Fruit fly (Drosophila melanogaster) whole organism, embryonic: ENCODE measurements around the gene CG33489.

Experiments
- Antp ChIP-seq: fragments of 200-800 bp; sonication (Bioruptor generic); optimal IDR thresholded peaks from 3 replicates; lab custom pipeline; 2016; ENCODE audit warnings: missing biosample characterization, missing genetic modification characterization
- Bteb2 ChIP-seq: fragments of 200-800 bp; sonication (Bioruptor generic); optimal IDR thresholded peaks from 2 replicates; lab custom pipeline; 2016; ENCODE audit warnings: missing biosample characterization, missing genetic modification characterization
- CG10654 ChIP-seq: fragments of 200-800 bp; sonication (Bioruptor generic); optimal IDR thresholded peaks from 2 replicates; lab custom pipeline; 2016; ENCODE audit warnings: missing biosample characterization, missing genetic modification characterization
- CG11247 ChIP-seq: fragments of 200-800 bp; sonication (Bioruptor generic); IDR thresholded peaks from 2 replicates; pipeline ENCODE4 v1.3.6; 2022; ENCODE audit warnings: missing biosample characterization, missing genetic modification characterization
- CG12071 ChIP-seq: fragments of 200-800 bp; sonication (Bioruptor generic); optimal IDR thresholded peaks from 3 replicates; lab custom pipeline; 2018; ENCODE audit warnings: missing biosample characterization, mild to moderate bottlenecking, missing genetic modification characterization
- CG13894 ChIP-seq: fragments of 200-800 bp; sonication (Bioruptor generic); optimal IDR thresholded peaks from 3 replicates; lab custom pipeline; 2018; ENCODE audit warnings: missing biosample characterization, mild to moderate bottlenecking, missing genetic modification characterization, moderate library complexity
- CG14860 ChIP-seq: fragments of 200-800 bp; sonication (Bioruptor generic); IDR thresholded peaks from 3 replicates; pipeline ENCODE4 v1.3.6; 2022; ENCODE audit warnings: missing biosample characterization, missing genetic modification characterization; ENCODE audit not compliant: partially characterized antibody
- CG15601 ChIP-seq: fragments of 200-800 bp; sonication (Bioruptor generic); optimal IDR thresholded peaks from 3 replicates; lab custom pipeline; 2019; ENCODE audit warnings: missing biosample characterization, mild to moderate bottlenecking, missing genetic modification characterization, moderate library complexity
- CG16815 ChIP-seq: fragments of 200-800 bp; sonication (Bioruptor generic); optimal IDR thresholded peaks from 3 replicates; lab custom pipeline; 2017; ENCODE audit warnings: missing biosample characterization, mild to moderate bottlenecking, missing genetic modification characterization
- CG17186 ChIP-seq: fragments of 200-800 bp; sonication (Bioruptor generic); optimal IDR thresholded peaks from 3 replicates; lab custom pipeline; 2017; ENCODE audit warnings: missing biosample characterization, missing genetic modification reagents, missing genetic modification characterization
- CG30431 ChIP-seq: fragments of 200-800 bp; sonication (Bioruptor generic); optimal IDR thresholded peaks from 2 replicates; lab custom pipeline; 2017; ENCODE audit warnings: missing biosample characterization, missing genetic modification characterization
- CG4404 ChIP-seq: fragments of 200-800 bp; sonication (Bioruptor generic); IDR thresholded peaks from 2 replicates; pipeline ENCODE4 v1.3.6; 2022; ENCODE audit warnings: missing biosample characterization, missing genetic modification characterization
- CG6654 ChIP-seq: fragments of 200-800 bp; sonication (Bioruptor generic); optimal IDR thresholded peaks from 2 replicates; lab custom pipeline; 2017; ENCODE audit warnings: missing biosample characterization, mild to moderate bottlenecking, missing genetic modification characterization
- CG6791 ChIP-seq: fragments of 200-800 bp; sonication (Bioruptor generic); IDR thresholded peaks from 3 replicates; pipeline ENCODE4 v1.3.6; 2022; ENCODE audit warnings: missing biosample characterization, missing genetic modification characterization; ENCODE audit not compliant: partially characterized antibody
- CG7556 ChIP-seq: fragments of 200-800 bp; sonication (Bioruptor generic); optimal IDR thresholded peaks from 2 replicates; lab custom pipeline; 2017; ENCODE audit warnings: missing biosample characterization, mild to moderate bottlenecking, missing genetic modification characterization
- Camta ChIP-seq: fragments of 200-800 bp; sonication (Bioruptor generic); optimal IDR thresholded peaks from 2 replicates; lab custom pipeline; 2016; ENCODE audit warnings: missing biosample characterization, missing genetic modification characterization
- Dad ChIP-seq: fragments of 200-800 bp; sonication (Bioruptor generic); optimal IDR thresholded peaks from 3 replicates; lab custom pipeline; 2016; ENCODE audit warnings: missing biosample characterization, missing genetic modification characterization
- ERR ChIP-seq: fragments of 200-800 bp; sonication (Bioruptor generic); optimal IDR thresholded peaks from 2 replicates; lab custom pipeline; 2016; ENCODE audit warnings: missing biosample characterization, missing genetic modification characterization
- H15 ChIP-seq: fragments of 200-800 bp; sonication (Bioruptor generic); IDR thresholded peaks from 3 replicates; pipeline ENCODE4 v1.3.6; 2022; ENCODE audit warnings: missing biosample characterization, missing genetic modification characterization
- H2.0 ChIP-seq: fragments of 200-800 bp; sonication (Bioruptor generic); IDR thresholded peaks from 2 replicates; pipeline ENCODE4 v1.3.6; 2022; ENCODE audit warnings: missing biosample characterization, missing genetic modification characterization
- Hr39 ChIP-seq: fragments of >200 bp; optimal IDR thresholded peaks from 2 replicates; lab custom pipeline; 2017
- Med ChIP-seq: fragments of 200-800 bp; sonication (Bioruptor generic); peaks from one replicate; lab custom pipeline; 2016; ENCODE audit warnings: missing biosample characterization, missing genetic modification characterization, mild to moderate bottlenecking, inconsistent platforms, moderate library complexity
- PHDP ChIP-seq: fragments of 200-800 bp; sonication (Bioruptor generic); optimal IDR thresholded peaks from 3 replicates; lab custom pipeline; 2018; ENCODE audit warnings: missing biosample characterization, mild to moderate bottlenecking, missing genetic modification characterization, moderate library complexity
- Pdp1 ChIP-seq, 2 experiments: fragments of 200-800 bp; sonication (Bioruptor generic); optimal IDR thresholded peaks; 3 replicates each; lab custom pipeline; 2016; ENCODE audit warnings: missing biosample characterization in 2 of 2, missing genetic modification characterization in 2 of 2, mild to moderate bottlenecking in 1 of 2, moderate library complexity in 1 of 2
- Ptx1 ChIP-seq: fragments of 200-800 bp; sonication (Bioruptor generic); IDR thresholded peaks from 2 replicates; pipeline ENCODE4 v1.3.6; 2022; ENCODE audit warnings: missing biosample characterization, missing genetic modification characterization
- Sry-β ChIP-seq: fragments of 200-800 bp; sonication (Bioruptor generic); optimal IDR thresholded peaks from 2 replicates; lab custom pipeline; 2018; ENCODE audit warnings: missing biosample characterization, mild to moderate bottlenecking, missing genetic modification characterization, moderate library complexity
- Vsx1 ChIP-seq: fragments of 200-800 bp; sonication (Bioruptor generic); optimal IDR thresholded peaks from 2 replicates; lab custom pipeline; 2017; ENCODE audit warnings: missing biosample characterization, mild to moderate bottlenecking, missing genetic modification characterization, missing genetic modification reagents
- cato ChIP-seq: fragments of 200-800 bp; sonication (Bioruptor generic); optimal IDR thresholded peaks from 2 replicates; lab custom pipeline; 2016; ENCODE audit warnings: missing biosample characterization, missing genetic modification characterization, borderline replicate concordance
- dimm ChIP-seq: fragments of 200-800 bp; sonication (Bioruptor generic); IDR thresholded peaks from 2 replicates; pipeline ENCODE4 v1.3.6; 2022; ENCODE audit warnings: missing biosample characterization, missing genetic modification characterization
- ewg ChIP-seq: fragments of 200-800 bp; sonication (Bioruptor generic); optimal IDR thresholded peaks from 3 replicates; lab custom pipeline; 2017; ENCODE audit warnings: mild to moderate bottlenecking, missing biosample characterization, missing genetic modification reagents, missing genetic modification characterization
- gcm ChIP-seq: fragments of 200-800 bp; sonication (Bioruptor generic); optimal IDR thresholded peaks from 2 replicates; lab custom pipeline; 2019; ENCODE audit warnings: missing biosample characterization, mild to moderate bottlenecking, missing genetic modification characterization, moderate library complexity
- gcm2 ChIP-seq: fragments of 200-800 bp; sonication (Bioruptor generic); optimal IDR thresholded peaks from 2 replicates; lab custom pipeline; 2016; ENCODE audit warnings: missing biosample characterization, missing genetic modification characterization
- gem ChIP-seq: fragments of 200-800 bp; sonication (Bioruptor generic); optimal IDR thresholded peaks from 2 replicates; lab custom pipeline; 2019; ENCODE audit warnings: missing biosample characterization, mild to moderate bottlenecking, missing genetic modification characterization, moderate library complexity
- gsb ChIP-seq: fragments of 200-800 bp; sonication (Bioruptor generic); IDR thresholded peaks from 2 replicates; pipeline ENCODE4 v1.3.6; 2022; ENCODE audit warnings: missing biosample characterization, missing genetic modification characterization
- lab ChIP-seq: fragments of 200-800 bp; sonication (Bioruptor generic); optimal IDR thresholded peaks from 3 replicates; lab custom pipeline; 2017; ENCODE audit warnings: missing biosample characterization, missing genetic modification characterization, mild to moderate bottlenecking, moderate library complexity, missing genetic modification reagents
- luna ChIP-seq: fragments of 200-800 bp; sonication (Bioruptor generic); optimal IDR thresholded peaks from 2 replicates; lab custom pipeline; 2016; ENCODE audit warnings: missing biosample characterization, missing genetic modification characterization
- mam ChIP-seq: fragments of 200-800 bp; sonication (Bioruptor generic); optimal IDR thresholded peaks from 3 replicates; lab custom pipeline; 2016; ENCODE audit warnings: missing biosample characterization, missing genetic modification characterization
- org-1 ChIP-seq: fragments of 200-800 bp; sonication (Bioruptor generic); optimal IDR thresholded peaks from 2 replicates; lab custom pipeline; 2017; ENCODE audit warnings: missing biosample characterization, missing genetic modification characterization
- pan ChIP-seq, 4 experiments: fragments of >200 bp in 3 of 4; fragments of 200-800 bp in 1 of 4; sonication (Bioruptor generic) in 1 of 4; optimal IDR thresholded peaks in 3 of 4; IDR thresholded peaks in 1 of 4; 2 replicates each; pipeline versions ENCODE4 v1.3.6 to Lab custom; 2017 to 2022; ENCODE audit warnings: missing biosample characterization in 2 of 4, missing genetic modification characterization in 2 of 4, mixed read lengths in 1 of 4
- peb ChIP-seq: fragments of 200-800 bp; sonication (Bioruptor generic); IDR thresholded peaks from 2 replicates; pipeline ENCODE4 v1.3.6; 2022; ENCODE audit warnings: missing biosample characterization, missing genetic modification characterization
- pita ChIP-seq: fragments of 200-800 bp; sonication (Bioruptor generic); optimal IDR thresholded peaks from 2 replicates; lab custom pipeline; 2017; ENCODE audit warnings: missing biosample characterization, mild to moderate bottlenecking, missing genetic modification characterization
- pros ChIP-seq: fragments of 200-800 bp; sonication (Bioruptor generic); optimal IDR thresholded peaks from 3 replicates; lab custom pipeline; 2019; ENCODE audit warnings: missing biosample characterization, mild to moderate bottlenecking, missing genetic modification characterization, moderate library complexity
- ro ChIP-seq: fragments of 200-800 bp; sonication (Bioruptor generic); IDR thresholded peaks from 2 replicates; pipeline ENCODE4 v1.3.6; 2022; ENCODE audit warnings: missing biosample characterization, missing genetic modification characterization
- sima ChIP-seq: fragments of 200-800 bp; sonication (Bioruptor generic); optimal IDR thresholded peaks from 2 replicates; lab custom pipeline; 2016; ENCODE audit warnings: missing biosample characterization, missing genetic modification characterization
- slbo ChIP-seq: fragments of 200-800 bp; sonication (Bioruptor generic); IDR thresholded peaks from 2 replicates; pipeline ENCODE4 v1.3.6; 2022; ENCODE audit warnings: missing biosample characterization, missing genetic modification characterization
- so ChIP-seq: fragments of 200-800 bp; sonication (Bioruptor generic); IDR thresholded peaks from 3 replicates; pipeline ENCODE4 v1.3.6; 2022; ENCODE audit warnings: missing biosample characterization, missing genetic modification characterization
- sqz ChIP-seq: fragments of 200-800 bp; sonication (Bioruptor generic); optimal IDR thresholded peaks from 3 replicates; lab custom pipeline; 2018; ENCODE audit warnings: missing biosample characterization, mild to moderate bottlenecking, missing genetic modification characterization
- ssp ChIP-seq: fragments of 200-800 bp; sonication (Bioruptor generic); IDR thresholded peaks from 2 replicates; pipeline ENCODE4 v1.3.6; 2022; ENCODE audit warnings: missing biosample characterization, missing genetic modification characterization
- tup ChIP-seq: fragments of 200-800 bp; sonication (Bioruptor generic); optimal IDR thresholded peaks from 2 replicates; lab custom pipeline; 2016; ENCODE audit warnings: missing biosample characterization, mild to moderate bottlenecking, missing genetic modification characterization, moderate library complexity
- zen2 ChIP-seq: fragments of 200-800 bp; sonication (Bioruptor generic); IDR thresholded peaks from 3 replicates; pipeline ENCODE4 v1.3.6; 2022; ENCODE audit warnings: missing biosample characterization, missing genetic modification characterization; ENCODE audit not compliant: partially characterized antibody

CG33489 gene

dm6 chr3L:11533704-11534319, 43.0 kb downstream of the CG33489 start (continued):
- no peak for TF ChIP-seq sqz
- no peak for TF ChIP-seq Hr39
- TF ChIP-seq sima = no peak
- TF ChIP-seq CG13894 (tag; lab: Kevin White, UChicago) = peak; percentile 13
- peak; percentile 49 for TF ChIP-seq Dad (GFP tag; lab: Kevin White, UChicago)
- no peak for TF ChIP-seq luna (GFP tag; lab: Kevin White, UChicago)
- no peak for TF ChIP-seq ssp (GFP tag; lab: Robert Waterston, UW)
- peak; percentile 56 for TF ChIP-seq lab (GFP tag; lab: Kevin White, UChicago)
- TF ChIP-seq CG30431 = no peak
- no peak for TF ChIP-seq CG14860
- TF ChIP-seq CG6654 (GFP tag; lab: Kevin White, UChicago) = no peak
- TF ChIP-seq CG16815 (GFP tag; lab: Kevin White, UChicago) = no peak
- TF ChIP-seq CG12071 (GFP tag; lab: Kevin White, UChicago) = peak; percentile 1
- peak; percentile 61 for TF ChIP-seq org-1
- peak; percentile 56; the same call in 1 of the 2 replicates for TF ChIP-seq Ptx1 (GFP tag; lab: Robert Waterston, UW)
- TF ChIP-seq Sry-β (GFP tag; lab: Kevin White, UChicago) = no peak
- TF ChIP-seq pita = no peak
- peak; percentile 50 for TF ChIP-seq PHDP (tag; lab: Kevin White, UChicago)
- no peak for TF ChIP-seq CG11247 (GFP tag; lab: Robert Waterston, UW)
- TF ChIP-seq so (GFP tag; lab: Robert Waterston, UW) = 0 out of 3 replicates have a peak, but pooled peaks have one; percentile 16
- no peak for TF ChIP-seq CG10654 (GFP tag; lab: Kevin White, UChicago)
- no peak for TF ChIP-seq ewg (GFP tag; lab: Kevin White, UChicago)
- no peak for TF ChIP-seq ERR (GFP tag; lab: Kevin White, UChicago)
- no peak for TF ChIP-seq tup (GFP tag; lab: Kevin White, UChicago)
- no peak for TF ChIP-seq Antp
- TF ChIP-seq gem = peak; percentile 69
- TF ChIP-seq Bteb2 (GFP tag; lab: Kevin White, UChicago) = peak; percentile 24
- no peak for TF ChIP-seq gcm2 (GFP tag; lab: Kevin White, UChicago)
- no peak for TF ChIP-seq pan (optimal IDR thresholded peaks at IDR 0.05; lab: Kevin White, UChicago)
- peak in 1 of 2 experiments; percentile 6 for TF ChIP-seq pan (GFP tag; optimal IDR thresholded peaks at IDR 0.05 in 1 of 2, IDR thresholded peaks at IDR 0.05 in 1 of 2)
- TF ChIP-seq peb = no peak
- no peak for TF ChIP-seq cato (GFP tag; lab: Kevin White, UChicago)
- TF ChIP-seq Med (GFP tag; lab: Kevin White, UChicago) = peak; percentile 84
- TF ChIP-seq gcm (GFP tag; lab: Kevin White, UChicago) = no peak
- TF ChIP-seq Vsx1 = peak; percentile 32
- TF ChIP-seq gsb (GFP tag; lab: Robert Waterston, UW) = no peak
- TF ChIP-seq slbo (GFP tag; lab: Robert Waterston, UW) = peak; percentile 66
- TF ChIP-seq zen2 (GFP tag; lab: Robert Waterston, UW) = no peak
- no peak for TF ChIP-seq CG15601
- TF ChIP-seq Pdp1 (GFP tag; optimal IDR thresholded peaks at IDR 0.05; lab: Kevin White, UChicago) = peak; percentile 29 to 48
- TF ChIP-seq mam (GFP tag; lab: Kevin White, UChicago) = peak; percentile 45
- peak; percentile 28; the same call in 1 of the 2 replicates for TF ChIP-seq H2.0
- no peak for TF ChIP-seq dimm (GFP tag; lab: Robert Waterston, UW)
- TF ChIP-seq H15 (GFP tag; lab: Robert Waterston, UW) = 0 out of 3 replicates have a peak, but pooled peaks have one; percentile 5
- peak; percentile 68 for TF ChIP-seq CG7556 (GFP tag; lab: Kevin White, UChicago)
- TF ChIP-seq CG6791 (GFP tag; lab: Robert Waterston, UW) = no peak
- TF ChIP-seq pros (GFP tag; lab: Kevin White, UChicago) = no peak
- no peak for TF ChIP-seq CG17186 (GFP tag; lab: Kevin White, UChicago)
- peak; percentile 23 for TF ChIP-seq Camta (GFP tag; lab: Kevin White, UChicago)
- TF ChIP-seq CG4404 (GFP tag; lab: Robert Waterston, UW) = no peak
- no peak for TF ChIP-seq ro (GFP tag; lab: Robert Waterston, UW)
